Fruit fly (Drosophila melanogaster) whole organism, prepupa: Measurements from ENCODE around the gene CG17378.

Experiments
- Blimp-1 ChIP-seq: fragments of 200-800 bp; sonication (Bioruptor generic); optimal IDR thresholded peaks from 3 replicates; lab custom pipeline; 2017; ENCODE audit warnings: missing biosample characterization, missing genetic modification characterization, mild to moderate bottlenecking, moderate library complexity, missing genetic modification reagents
- CG10631 ChIP-seq: fragments of 200-800 bp; sonication (Bioruptor generic); optimal IDR thresholded peaks from 2 replicates; lab custom pipeline; 2016; ENCODE audit warnings: missing biosample characterization, missing genetic modification characterization
- CG10669 ChIP-seq: fragments of 200-800 bp; sonication (Bioruptor generic); optimal IDR thresholded peaks from 3 replicates; lab custom pipeline; 2018; ENCODE audit warnings: missing biosample characterization, mild to moderate bottlenecking, missing genetic modification characterization, moderate library complexity
- CG11762 ChIP-seq: fragments of 200-800 bp; sonication (Bioruptor generic); optimal IDR thresholded peaks from 3 replicates; lab custom pipeline; 2016; ENCODE audit warnings: missing biosample characterization, missing genetic modification characterization; ENCODE audit not compliant: insufficient read depth
- CG11902 ChIP-seq: fragments of 200-800 bp; sonication (Bioruptor generic); optimal IDR thresholded peaks from 3 replicates; lab custom pipeline; 2016; ENCODE audit warnings: missing biosample characterization, missing genetic modification characterization
- CG1621 ChIP-seq: fragments of 200-800 bp; sonication (Bioruptor generic); optimal IDR thresholded peaks from 3 replicates; lab custom pipeline; 2018; ENCODE audit warnings: missing biosample characterization, mild to moderate bottlenecking, missing genetic modification characterization
- CG31627 ChIP-seq: fragments of 200-800 bp; sonication (Bioruptor generic); optimal IDR thresholded peaks from 3 replicates; lab custom pipeline; 2016; ENCODE audit warnings: missing biosample characterization, missing genetic modification characterization
- CG32006 ChIP-seq: fragments of 200-800 bp; sonication (Bioruptor generic); optimal IDR thresholded peaks from 3 replicates; lab custom pipeline; 2017; ENCODE audit warnings: missing biosample characterization, mild to moderate bottlenecking, missing genetic modification characterization
- CG34406 ChIP-seq: fragments of 200-800 bp; sonication (Bioruptor generic); optimal IDR thresholded peaks from 3 replicates; lab custom pipeline; 2016; ENCODE audit warnings: missing biosample characterization, missing genetic modification characterization
- CG3919 ChIP-seq: fragments of 200-800 bp; sonication (Bioruptor generic); optimal IDR thresholded peaks from 3 replicates; lab custom pipeline; 2016; ENCODE audit warnings: missing biosample characterization, missing genetic modification characterization
- CG4318 ChIP-seq: fragments of 200-800 bp; sonication (Bioruptor generic); optimal IDR thresholded peaks from 3 replicates; lab custom pipeline; 2017; ENCODE audit warnings: missing biosample characterization, mild to moderate bottlenecking, missing genetic modification characterization
- CG6163 ChIP-seq: fragments of 200-800 bp; sonication (Bioruptor generic); IDR thresholded peaks from 3 replicates; pipeline ENCODE4 v1.3.6; 2022; ENCODE audit warnings: missing biosample characterization, missing genetic modification characterization
- CG6276 ChIP-seq: fragments of 200-800 bp; sonication (Bioruptor generic); optimal IDR thresholded peaks from 2 replicates; lab custom pipeline; 2017; ENCODE audit warnings: missing biosample characterization, mild to moderate bottlenecking, missing genetic modification characterization
- CG6792 ChIP-seq: fragments of 200-800 bp; sonication (Bioruptor generic); optimal IDR thresholded peaks from 3 replicates; lab custom pipeline; 2016; ENCODE audit warnings: missing biosample characterization, missing genetic modification characterization
- CG6808 ChIP-seq: fragments of 200-800 bp; sonication (Bioruptor generic); optimal IDR thresholded peaks from 3 replicates; lab custom pipeline; 2017; ENCODE audit warnings: missing biosample characterization, missing genetic modification characterization, mild to moderate bottlenecking, moderate library complexity, missing genetic modification reagents
- CG6854 ChIP-seq: fragments of 200-800 bp; sonication (Bioruptor generic); optimal IDR thresholded peaks from 2 replicates; lab custom pipeline; 2017; ENCODE audit warnings: missing biosample characterization, mild to moderate bottlenecking, missing genetic modification characterization
- CG7368 ChIP-seq: fragments of 200-800 bp; sonication (Bioruptor generic); optimal IDR thresholded peaks from 3 replicates; lab custom pipeline; 2016; ENCODE audit warnings: missing biosample characterization, missing genetic modification characterization
- Eip78C ChIP-seq: fragments of 200-800 bp; sonication (Bioruptor generic); peaks from one replicate; lab custom pipeline; 2016; ENCODE audit warnings: missing biosample characterization, missing genetic modification characterization
- Hr38 ChIP-seq: sonication (Bioruptor generic); optimal IDR thresholded peaks from 2 replicates; lab custom pipeline; 2016; ENCODE audit warnings: missing biosample characterization, missing genetic modification characterization
- Lpt ChIP-seq: fragments of 200-800 bp; sonication (Bioruptor generic); optimal IDR thresholded peaks from 3 replicates; lab custom pipeline; 2016; ENCODE audit warnings: missing biosample characterization, missing genetic modification characterization
- Met ChIP-seq: fragments of 200-800 bp; sonication (Bioruptor generic); optimal IDR thresholded peaks from 3 replicates; lab custom pipeline; 2016; ENCODE audit warnings: missing biosample characterization, missing genetic modification characterization
- OdsH ChIP-seq: fragments of 200-800 bp; sonication (Bioruptor generic); optimal IDR thresholded peaks from 3 replicates; lab custom pipeline; 2016; ENCODE audit warnings: missing biosample characterization, missing genetic modification characterization
- Smox ChIP-seq: fragments of 200-800 bp; sonication (Bioruptor generic); optimal IDR thresholded peaks from 3 replicates; lab custom pipeline; 2016; ENCODE audit warnings: missing biosample characterization, missing genetic modification characterization
- Sox15 ChIP-seq: fragments of 200-800 bp; sonication (Bioruptor generic); optimal IDR thresholded peaks from 3 replicates; lab custom pipeline; 2016; ENCODE audit warnings: missing biosample characterization, missing genetic modification characterization
- achi ChIP-seq: fragments of 200-800 bp; sonication (Bioruptor generic); optimal IDR thresholded peaks from 3 replicates; lab custom pipeline; 2016; ENCODE audit warnings: missing biosample characterization, missing genetic modification characterization
- fd59A ChIP-seq: fragments of 200-800 bp; sonication (Bioruptor generic); optimal IDR thresholded peaks from 2 replicates; lab custom pipeline; 2017; ENCODE audit warnings: missing biosample characterization, mild to moderate bottlenecking, missing genetic modification characterization, missing genetic modification reagents
- fd85E ChIP-seq: fragments of 200-800 bp; sonication (Bioruptor generic); optimal IDR thresholded peaks from 3 replicates; lab custom pipeline; 2016; ENCODE audit warnings: missing biosample characterization, missing genetic modification characterization
- net ChIP-seq: fragments of 200-800 bp; sonication (Bioruptor generic); optimal IDR thresholded peaks from 3 replicates; lab custom pipeline; 2016; ENCODE audit warnings: missing biosample characterization, missing genetic modification characterization
- salr ChIP-seq, 2 experiments: fragments of 200-800 bp; sonication (Bioruptor generic); optimal IDR thresholded peaks; 3 replicates each; lab custom pipeline; 2016 to 2018; ENCODE audit warnings: missing biosample characterization in 2 of 2, missing genetic modification characterization in 2 of 2, mild to moderate bottlenecking in 1 of 2
- spab ChIP-seq: fragments of 200-800 bp; sonication (Bioruptor generic); optimal IDR thresholded peaks from 2 replicates; lab custom pipeline; 2017; ENCODE audit warnings: missing biosample characterization, mild to moderate bottlenecking, missing genetic modification characterization, missing genetic modification reagents
- ss ChIP-seq, 2 experiments: fragments of 200-800 bp; sonication (Bioruptor generic); optimal IDR thresholded peaks; 2 replicates in 1 of 2; 3 replicates in 1 of 2; lab custom pipeline; 2017 to 2018; ENCODE audit warnings: mild to moderate bottlenecking in 2 of 2, missing biosample characterization in 2 of 2, missing genetic modification characterization in 2 of 2, moderate library complexity in 1 of 2
- svp ChIP-seq: fragments of 200-800 bp; sonication (Bioruptor generic); peaks from one replicate; lab custom pipeline; 2016; ENCODE audit warnings: missing biosample characterization, missing genetic modification characterization
- topi ChIP-seq: fragments of 200-800 bp; sonication (Bioruptor generic); optimal IDR thresholded peaks from 3 replicates; lab custom pipeline; 2016; ENCODE audit warnings: missing biosample characterization, missing genetic modification characterization
- vri ChIP-seq: fragments of 200-800 bp; sonication (Bioruptor generic); optimal IDR thresholded peaks from 3 replicates; lab custom pipeline; 2016; ENCODE audit warnings: missing biosample characterization, mild to moderate bottlenecking, missing genetic modification characterization

CG17378 gene

dm6 chr2L:6772655-6773054 is 1.2 kb upstream of the CG17378 start, which contains the start of gene LUBEL:
Gene LUBEL, minus strand, starts transcription at chr2L:6772755.
- TF ChIP-seq CG6792 (GFP tag; lab: Kevin White, UChicago) (no peak), vri (GFP tag; lab: Kevin White, UChicago) (no peak), svp (no peak), fd85E (no peak), Smox (GFP tag; lab: Kevin White, UChicago) (no peak), CG6276 (GFP tag; lab: Kevin White, UChicago) (no peak), CG31627 (GFP tag; lab: Kevin White, UChicago) (no peak), CG10631 (GFP tag; lab: Kevin White, UChicago) (no peak), salr (GFP tag; optimal IDR thresholded peaks at IDR 0.05; lab: Kevin White, UChicago) (no peak), topi (GFP tag; lab: Kevin White, UChicago) (no peak), CG11762 (no peak), Sox15 (GFP tag; lab: Kevin White, UChicago) (no peak), Lpt (GFP tag; lab: Kevin White, UChicago) (no peak), Hr38 (no peak)

dm6 chr2L:6774853-6775252 is 1.0 kb downstream of the CG17378 start:
- peak; percentile 3 for TF ChIP-seq CG10669 (GFP tag; lab: Kevin White, UChicago)
- peak; percentile 55 for TF ChIP-seq svp
- TF ChIP-seq Lpt (GFP tag; lab: Kevin White, UChicago), result no peak

dm6 chr2L:6783395-6783794 is 9.6 kb downstream of the CG17378 start:
- TF ChIP-seq net (GFP tag; lab: Kevin White, UChicago) (no peak), Eip78C (GFP tag; lab: Kevin White, UChicago) (peak; percentile 51), Smox (GFP tag; lab: Kevin White, UChicago) (no peak), Sox15 (GFP tag; lab: Kevin White, UChicago) (no peak), CG6854 (GFP tag; lab: Kevin White, UChicago) (no peak), CG1621 (tag; lab: Kevin White, UChicago) (no peak)

- TF ChIP-seq ss (GFP tag; optimal IDR thresholded peaks at IDR 0.05; lab: Kevin White, UChicago) (peak in 1 of 2 experiments; percentile 29), Eip78C (GFP tag; lab: Kevin White, UChicago) (peak; percentile 44), Smox (GFP tag; lab: Kevin White, UChicago) (no peak), salr (GFP tag; optimal IDR thresholded peaks at IDR 0.05; lab: Kevin White, UChicago) (no peak)
These were observed 10.4 kb downstream of the CG17378 start for dm6 chr2L:6784235-6784634.

- TF ChIP-seq CG3919 (no peak), svp (no peak), topi (GFP tag; lab: Kevin White, UChicago) (no peak), Sox15 (GFP tag; lab: Kevin White, UChicago) (no peak)
- TF ChIP-seq, all 60 proteins: peak for 0
These were observed 11.7 kb downstream of the CG17378 start for dm6 chr2L:6785583-6785982.

dm6 chr2L:6786674-6787028 is 12.8 kb downstream of the CG17378 start, which contains the start of gene nrv1:
Gene nrv1, minus strand, starts transcription at chr2L:6786861.
- TF ChIP-seq CG1621 (tag; lab: Kevin White, UChicago) (no peak), CG6792 (GFP tag; lab: Kevin White, UChicago) (no peak), CG3919 (no peak), CG6808 (no peak), CG32006 (GFP tag; lab: Kevin White, UChicago) (no peak), CG6163 (no peak), CG4318 (GFP tag; lab: Kevin White, UChicago) (no peak), Met (GFP tag; lab: Kevin White, UChicago) (no peak), net (GFP tag; lab: Kevin White, UChicago) (no peak), fd59A (GFP tag; lab: Kevin White, UChicago) (no peak), CG7368 (GFP tag; lab: Kevin White, UChicago) (no peak), CG10631 (GFP tag; lab: Kevin White, UChicago) (no peak), topi (GFP tag; lab: Kevin White, UChicago) (no peak), spab (no peak), CG34406 (no peak), Blimp-1 (GFP tag; lab: Kevin White, UChicago) (no peak), achi (no peak), OdsH (GFP tag; lab: Kevin White, UChicago) (no peak), CG11902 (no peak)
- TF ChIP-seq, all 60 proteins: peak for 0
